Worm (Caenorhabditis elegans) whole organism, L3 larva: ENCODE data around the gene pho-4.
A peak's percentile ranks its signal among the peaks of the same experiment; 100 is the strongest.

Source experiments
- R02D3.7 ChIP-seq: fragments of 150-350 bp; optimal IDR thresholded peaks from 2 replicates; lab custom pipeline; 2014; ENCODE audit warnings: missing biosample characterization, missing genetic modification characterization
- ama-1 ChIP-seq: fragments of 150-350 bp; optimal IDR thresholded peaks from 2 replicates; lab custom pipeline; 2018
- fkh-10 ChIP-seq: sonication (generic microtip); optimal IDR thresholded peaks from 2 replicates; lab custom pipeline; 2017; ENCODE audit warnings: missing biosample characterization, missing genetic modification reagents, missing genetic modification characterization
- lin-39 ChIP-seq: fragments of 150-350 bp; optimal IDR thresholded peaks from 2 replicates; lab custom pipeline; 2018; ENCODE audit warnings: missing biosample characterization, missing genetic modification reagents, missing genetic modification characterization
- nfya-1 ChIP-seq: sonication (generic microtip); optimal IDR thresholded peaks from 2 replicates; lab custom pipeline; 2017; ENCODE audit warnings: missing genetic modification characterization, mild to moderate bottlenecking, missing compliant biosample characterization, antibody characterized with exemption, moderate library complexity; ENCODE audit not compliant: insufficient read depth
- nhr-11 ChIP-seq: fragments of 150-350 bp; optimal IDR thresholded peaks from 2 replicates; lab custom pipeline; 2014; ENCODE audit warnings: missing biosample characterization, missing genetic modification characterization
- nhr-237 ChIP-seq: fragments of 150-350 bp; optimal IDR thresholded peaks from 2 replicates; lab custom pipeline; 2014; ENCODE audit warnings: missing biosample characterization, missing genetic modification characterization
- nhr-77 ChIP-seq: fragments of 150-350 bp; optimal IDR thresholded peaks from 2 replicates; lab custom pipeline; 2014; ENCODE audit warnings: missing biosample characterization, missing genetic modification characterization
- pqm-1 ChIP-seq: fragments of 150-350 bp; optimal IDR thresholded peaks from 2 replicates; lab custom pipeline; 2017; ENCODE audit warnings: missing biosample characterization, missing genetic modification characterization, inconsistent platforms
- ztf-11 ChIP-seq: fragments of 150-350 bp; optimal IDR thresholded peaks from 2 replicates; lab custom pipeline; 2014; ENCODE audit warnings: missing biosample characterization, missing genetic modification characterization
- ztf-4 ChIP-seq: fragments of 150-350 bp; optimal IDR thresholded peaks from 2 replicates; lab custom pipeline; 2014; ENCODE audit warnings: missing biosample characterization, missing genetic modification characterization

DNA sequence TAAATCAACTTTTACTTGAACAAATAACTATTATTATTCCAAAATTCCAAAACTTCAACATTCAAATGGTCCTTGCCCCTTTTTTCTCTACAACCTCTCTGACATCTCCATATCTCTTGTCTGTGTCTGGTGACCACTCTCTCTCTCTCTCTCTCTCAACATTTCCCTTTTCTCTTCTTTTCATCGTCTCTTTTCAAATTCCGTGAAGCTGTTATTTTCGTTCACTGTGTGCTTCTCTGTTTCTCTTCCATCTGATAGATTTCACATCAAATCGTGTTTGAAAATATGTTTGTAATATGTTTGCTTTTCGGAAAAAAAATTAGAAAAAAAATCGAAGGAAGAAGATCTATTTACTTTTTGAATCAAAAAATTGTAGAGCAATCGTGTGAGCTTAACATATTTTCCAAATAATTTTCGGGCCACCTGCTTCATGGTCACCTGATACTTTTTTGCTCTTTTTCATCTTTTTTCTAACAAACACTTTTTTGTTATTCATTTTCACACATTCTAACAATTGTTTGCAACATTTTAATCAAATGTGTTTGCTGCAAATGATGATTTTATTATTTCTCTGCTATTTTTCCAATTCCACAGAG lies 37.2 kb downstream of the pho-4 start:
- no peak for TF ChIP-seq R02D3.7 (tag; lab: Kevin White, UChicago)
- TF ChIP-seq nfya-1 (tag; lab: Kevin White, UChicago): peak; percentile 59
- TF ChIP-seq nhr-237 (tag; lab: Kevin White, UChicago): no peak
- TF ChIP-seq ztf-11 (tag; lab: Kevin White, UChicago): no peak
- no peak for TF ChIP-seq nhr-77 (tag; lab: Kevin White, UChicago)
- no peak for TF ChIP-seq fkh-10 (GFP tag; lab: Kevin White, UChicago)
- TF ChIP-seq ztf-4 (tag; lab: Kevin White, UChicago): no peak
- no peak for TF ChIP-seq lin-39 (tag; lab: Kevin White, UChicago)
- TF ChIP-seq ama-1 (lab: Kevin White, UChicago): peak; percentile 30
- TF ChIP-seq nhr-11: no peak
- TF ChIP-seq pqm-1 (tag; lab: Kevin White, UChicago): no peak
